Fruit fly (Drosophila melanogaster) whole organism, prepupa: ENCODE data around the gene CG17777.
A peak's percentile ranks its signal among the peaks of the same experiment; 100 is the strongest.

Experiments used
- Blimp-1 ChIP-seq: fragments of 200-800 bp; sonication (Bioruptor generic); optimal IDR thresholded peaks from 3 replicates; lab custom pipeline; 2017; ENCODE audit warnings: missing biosample characterization, missing genetic modification characterization, mild to moderate bottlenecking, moderate library complexity, missing genetic modification reagents
- CG10669 ChIP-seq: fragments of 200-800 bp; sonication (Bioruptor generic); optimal IDR thresholded peaks from 3 replicates; lab custom pipeline; 2018; ENCODE audit warnings: missing biosample characterization, mild to moderate bottlenecking, missing genetic modification characterization, moderate library complexity
- CG11902 ChIP-seq: fragments of 200-800 bp; sonication (Bioruptor generic); optimal IDR thresholded peaks from 3 replicates; lab custom pipeline; 2016; ENCODE audit warnings: missing biosample characterization, missing genetic modification characterization
- CG15336 ChIP-seq: fragments of 200-800 bp; sonication (Bioruptor generic); IDR thresholded peaks from 2 replicates; pipeline ENCODE4 v1.3.6; 2022; ENCODE audit warnings: missing biosample characterization, missing genetic modification characterization
- CG6854 ChIP-seq: fragments of 200-800 bp; sonication (Bioruptor generic); optimal IDR thresholded peaks from 2 replicates; lab custom pipeline; 2017; ENCODE audit warnings: missing biosample characterization, mild to moderate bottlenecking, missing genetic modification characterization
- acj6 ChIP-seq: fragments of 200-800 bp; sonication (Bioruptor generic); optimal IDR thresholded peaks from 3 replicates; lab custom pipeline; 2016; ENCODE audit warnings: missing biosample characterization, missing genetic modification characterization
- cyc ChIP-seq: fragments of 200-800 bp; sonication (Bioruptor generic); optimal IDR thresholded peaks from 3 replicates; lab custom pipeline; 2016; ENCODE audit warnings: missing biosample characterization, missing genetic modification characterization
- net ChIP-seq: fragments of 200-800 bp; sonication (Bioruptor generic); optimal IDR thresholded peaks from 3 replicates; lab custom pipeline; 2016; ENCODE audit warnings: missing biosample characterization, missing genetic modification characterization

- TF ChIP-seq CG15336 (no peak), Blimp-1 (no peak), cyc (GFP tag; lab: Kevin White, UChicago) (peak; percentile 32), CG11902 (GFP tag; lab: Kevin White, UChicago) (no peak), CG6854 (GFP tag; lab: Kevin White, UChicago) (no peak), CG10669 (no peak), acj6 (GFP tag; lab: Kevin White, UChicago) (no peak), net (GFP tag; lab: Kevin White, UChicago) (no peak)
These were observed 2.1 kb upstream of the CG17777 start, which contains the start of the genes Nmd3 and CG17776 for dm6 chrX:2184563-2184962.
